Fruit fly (Drosophila melanogaster) S2 (cell line): ENCODE results near the gene CG17572.

Source experiments
- CG8478 ChIP-seq: fragments of >200 bp; optimal IDR thresholded peaks from 2 replicates; lab custom pipeline; 2018
- CTCF ChIP-seq, 2 experiments: fragments of >200 bp; optimal IDR thresholded peaks; 2 replicates each; lab custom pipeline; 2018

DNA sequence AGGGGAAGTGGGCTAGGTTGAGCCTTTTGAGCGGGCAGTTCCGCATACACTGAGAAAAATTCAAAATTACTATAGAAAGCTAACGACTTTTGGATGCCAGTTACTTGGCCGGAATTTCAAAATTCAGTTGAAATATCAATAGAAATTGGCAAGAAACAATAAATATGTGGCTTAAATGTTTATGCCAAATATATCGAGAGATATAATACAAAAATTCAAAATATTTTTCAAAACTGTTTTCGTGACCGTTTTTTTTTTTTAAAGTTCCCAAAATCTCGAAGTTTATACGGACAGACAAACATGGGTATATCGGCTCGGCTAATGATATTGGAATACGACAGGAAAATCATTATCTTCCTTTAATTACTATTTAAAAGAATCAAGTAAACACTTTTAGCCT lies 47.0 kb upstream of the CG17572 start:
- TF ChIP-seq CTCF (optimal IDR thresholded peaks at IDR 0.05; lab: Kevin White, UChicago), result no peak
- no peak for TF ChIP-seq CG8478 (lab: Kevin White, UChicago)
